Fruit fly (Drosophila melanogaster): ENCODE measurements around the gene Ugt35B1.

Gene Ugt35B1

DNA sequence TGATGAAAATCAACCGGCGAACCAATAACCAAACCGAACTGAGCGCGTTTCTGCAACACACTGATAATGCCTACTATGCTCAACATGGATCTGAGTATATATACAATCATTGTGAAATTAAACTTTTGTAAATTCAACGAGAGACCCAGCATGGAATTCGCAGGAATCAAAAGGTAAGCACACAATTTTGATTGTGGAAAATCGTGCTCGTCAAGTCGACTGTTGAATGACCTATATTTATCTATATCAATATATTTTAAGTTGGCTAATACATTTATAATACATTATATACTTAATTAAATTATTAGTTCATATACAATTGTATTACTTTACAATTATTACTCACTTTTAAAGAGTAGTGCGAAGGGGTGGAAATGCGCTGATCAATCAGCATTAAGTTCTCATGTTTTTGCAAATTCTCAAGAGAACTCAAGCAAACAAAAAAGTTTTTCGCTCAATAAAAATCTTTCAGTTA, 16.2 kb downstream of the Ugt35B1 start, which contains the start of gene Ugt302K1 (continued):
- TF ChIP-seq CG7839 (tag; optimal IDR thresholded peaks at IDR 0.05) (peak; percentile 47), Hr78 (GFP tag; optimal IDR thresholded peaks at IDR 0.05) (no peak), CG18011 (GFP tag; optimal IDR thresholded peaks at IDR 0.05) (no peak), Hand (GFP tag; optimal IDR thresholded peaks at IDR 0.05) (no peak), kni (GFP tag; optimal IDR thresholded peaks at IDR 0.05) (no peak), Atf6 (GFP tag; IDR thresholded peaks at IDR 0.05) (no peak), nerfin-2 (GFP tag; IDR thresholded peaks at IDR 0.05; ENCODE audit: partially characterized antibody) (no peak), CG1603 (tag; optimal IDR thresholded peaks at IDR 0.05) (no peak), CG17328 (GFP tag; IDR thresholded peaks at IDR 0.05) (no peak), CG12942 (GFP tag; optimal IDR thresholded peaks at IDR 0.05) (no peak), sob (GFP tag; IDR thresholded peaks at IDR 0.05) (no peak; the same call in 1 of the 2 replicates), CG6765 (GFP tag; optimal IDR thresholded peaks at IDR 0.05) (no peak), lmd (GFP tag; IDR thresholded peaks at IDR 0.05) (no peak; the same call in 1 of the 2 replicates), Hmx (GFP tag; optimal IDR thresholded peaks at IDR 0.05) (no peak), CG6791 (GFP tag; IDR thresholded peaks at IDR 0.05; ENCODE audit: partially characterized antibody) (no peak), prd (optimal IDR thresholded peaks at IDR 0.05) (no peak), prd (GFP tag; IDR thresholded peaks at IDR 0.05) (peak; percentile 17; the same call in 1 of the 3 replicates), pros (GFP tag; optimal IDR thresholded peaks at IDR 0.05) (no peak), CG18262 (tag; optimal IDR thresholded peaks at IDR 0.05) (no peak), en (GFP tag; optimal IDR thresholded peaks at IDR 0.05) (no peak), CG15514 (GFP tag; optimal IDR thresholded peaks at IDR 0.05) (peak; percentile 6), Sox100B (GFP tag; optimal IDR thresholded peaks at IDR 0.05) (no peak), CG9215 (GFP tag; IDR thresholded peaks at IDR 0.05) (0 out of 2 replicates have a peak, but pooled peaks have one; percentile 15), chn (GFP tag; optimal IDR thresholded peaks at IDR 0.05) (no peak), CG34422 (GFP tag; IDR thresholded peaks at IDR 0.05) (no peak), pfk (GFP tag; optimal IDR thresholded peaks at IDR 0.05) (no peak), pnt (GFP tag; optimal IDR thresholded peaks at IDR 0.05) (no peak), ase (GFP tag; IDR thresholded peaks at IDR 0.05) (no peak), Aef1 (GFP tag; IDR thresholded peaks at IDR 0.05) (peak; percentile 10; the same call in 1 of the 3 replicates), Bteb2 (GFP tag; optimal IDR thresholded peaks at IDR 0.05) (no peak), Max (GFP tag; optimal IDR thresholded peaks at IDR 0.05) (no peak), CG3407 (GFP tag; optimal IDR thresholded peaks at IDR 0.05) (no peak), CG1602 (GFP tag; optimal IDR thresholded peaks at IDR 0.05) (no peak), z (GFP tag; IDR thresholded peaks at IDR 0.05) (no peak), hth (optimal IDR thresholded peaks at IDR 0.05) (no peak), Xrp1 (GFP tag; IDR thresholded peaks at IDR 0.05) (no peak), nom (GFP tag; optimal IDR thresholded peaks at IDR 0.05) (no peak), tgo (GFP tag; IDR thresholded peaks at IDR 0.05) (no peak), Gsc (GFP tag; IDR thresholded peaks at IDR 0.05) (no peak), gsb-n (tag; optimal IDR thresholded peaks at IDR 0.05) (no peak), CG15479 (GFP tag; optimal IDR thresholded peaks at IDR 0.05) (no peak), jigr1 (GFP tag; IDR thresholded peaks at IDR 0.05) (no peak), D19B (GFP tag; optimal IDR thresholded peaks at IDR 0.05) (peak; percentile 45), CG1529 (GFP tag; optimal IDR thresholded peaks at IDR 0.05) (no peak), CG9932 (GFP tag; IDR thresholded peaks at IDR 0.05) (no peak; the same call in 1 of the 2 replicates), CG33557 (GFP tag; optimal IDR thresholded peaks at IDR 0.05) (no peak), CG13287 (GFP tag; IDR thresholded peaks at IDR 0.05; ENCODE audit: partially characterized antibody) (no peak), CG30431 (GFP tag; optimal IDR thresholded peaks at IDR 0.05) (no peak), klu (GFP tag; IDR thresholded peaks at IDR 0.05) (no peak), CG8478 (optimal IDR thresholded peaks at IDR 0.05) (no peak), CG31224 (GFP tag; IDR thresholded peaks at IDR 0.05) (0 out of 2 replicates have a peak, but pooled peaks have one; percentile 22), Dad (GFP tag; optimal IDR thresholded peaks at IDR 0.05) (no peak)
